Worm (Caenorhabditis elegans): ENCODE results near the gene prk-2.

prk-2 gene

DNA sequence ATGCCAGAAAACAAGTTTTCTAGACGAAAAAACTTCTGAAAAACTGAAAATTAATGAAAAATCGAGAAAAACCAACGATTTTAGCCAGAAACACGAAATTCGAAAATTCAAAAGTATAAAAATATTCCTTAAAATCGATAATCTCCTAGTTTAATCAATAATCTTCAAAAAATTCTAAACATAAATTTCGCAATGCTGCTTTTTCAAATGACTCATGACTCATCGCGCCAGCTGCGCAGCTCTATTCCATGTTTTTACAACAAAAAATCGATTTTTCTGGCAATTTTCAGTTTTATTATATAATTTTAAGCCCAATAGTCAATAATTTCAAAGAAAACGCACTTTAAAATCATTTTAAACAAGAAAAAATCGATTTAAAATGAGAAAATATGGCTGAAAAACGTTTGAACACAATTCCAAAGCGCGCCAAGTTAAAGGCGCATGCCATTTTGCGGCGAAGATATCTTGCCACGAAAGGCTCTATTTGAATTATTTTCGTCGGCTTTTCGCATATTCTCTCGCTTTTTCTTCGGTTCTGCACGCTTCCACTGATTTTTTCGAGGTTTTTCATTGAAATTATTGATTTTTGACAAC lies 26.0 kb upstream of the prk-2 start, which contains the start of gene cri-3:
cri-3 (plus strand) TSS at position 482 of the 594 bp plus-strand sequence.
- TF ChIP-seq unc-120 (tag; optimal IDR thresholded peaks at IDR 0.05; ENCODE audit: poor library complexity, severe bottlenecking), result peak; percentile 88
- no peak for TF ChIP-seq nhr-12 (tag; optimal IDR thresholded peaks at IDR 0.05)
- TF ChIP-seq tbx-8 (GFP tag; optimal IDR thresholded peaks at IDR 0.05), result no peak
- TF ChIP-seq nhr-76 (tag; optimal IDR thresholded peaks at IDR 0.05), result no peak
- peak; percentile 27 for TF ChIP-seq ces-1 (GFP tag; optimal IDR thresholded peaks at IDR 0.05)
- peak; percentile 20 for TF ChIP-seq ham-2 (GFP tag; optimal IDR thresholded peaks at IDR 0.05)
- TF ChIP-seq snpc-4 (tag; optimal IDR thresholded peaks at IDR 0.05), result no peak
- TF ChIP-seq pha-4 (tag; optimal IDR thresholded peaks at IDR 0.05), result no peak

DNA sequence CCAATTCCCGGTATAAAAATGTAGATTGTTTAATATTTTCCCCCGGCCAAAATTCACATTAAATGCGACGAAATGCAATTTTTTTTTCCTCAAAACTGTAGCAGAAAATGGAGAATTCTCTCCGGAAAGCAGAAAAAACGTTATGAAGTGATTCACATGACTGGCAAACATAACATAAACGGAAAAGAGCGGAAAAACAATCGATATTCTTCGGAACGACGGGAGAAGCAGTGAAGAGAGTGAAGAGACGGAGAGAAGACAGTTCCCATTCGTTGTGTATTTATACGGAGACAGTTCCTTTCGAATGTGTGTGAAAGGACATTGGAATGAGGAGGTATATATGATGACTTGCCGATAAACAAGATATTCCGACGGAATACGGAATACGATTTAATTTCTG lies 25.1 kb upstream of the prk-2 start:
- no peak for TF ChIP-seq zip-8 (tag; optimal IDR thresholded peaks at IDR 0.05)
- TF ChIP-seq elt-3 (tag; optimal IDR thresholded peaks at IDR 0.05), result no peak
- TF ChIP-seq ceh-39 (tag; optimal IDR thresholded peaks at IDR 0.05), result no peak
- TF ChIP-seq snpc-4 (tag; optimal IDR thresholded peaks at IDR 0.05), result no peak
- no peak for TF ChIP-seq nhr-76 (tag; optimal IDR thresholded peaks at IDR 0.05)
- no peak for TF ChIP-seq lsy-2 (tag; optimal IDR thresholded peaks at IDR 0.05)
- no peak for TF ChIP-seq mep-1 (tag; optimal IDR thresholded peaks at IDR 0.05)
- no peak for TF ChIP-seq mls-2 (tag; optimal IDR thresholded peaks at IDR 0.05)
- TF ChIP-seq pha-4 (tag; optimal IDR thresholded peaks at IDR 0.05), result no peak
- no peak for TF ChIP-seq drap-1 (GFP tag; optimal IDR thresholded peaks at IDR 0.05)

DNA sequence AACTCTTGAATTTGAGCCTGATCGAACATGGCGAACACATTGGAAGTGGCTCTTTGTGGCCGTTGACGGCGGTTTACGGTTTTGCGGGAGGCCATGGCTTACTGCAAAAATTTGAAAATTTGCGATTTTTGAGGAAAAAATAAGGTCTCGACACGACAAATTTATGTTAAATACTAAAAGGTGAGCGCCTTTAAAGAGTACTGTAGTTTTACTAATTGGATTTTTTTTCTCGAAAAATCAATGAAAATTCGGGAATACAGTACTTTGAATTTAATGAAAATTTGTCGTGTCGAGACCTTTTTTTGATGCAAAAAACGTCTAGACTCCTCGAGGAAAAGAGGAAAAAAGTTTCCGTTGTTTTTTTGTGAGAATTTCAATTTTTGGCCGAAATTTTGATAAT lies 23.7 kb upstream of the prk-2 start, which contains the start of gene mlc-4:
mlc-4 (minus strand) TSS at position 101 of the 400 bp plus-strand sequence.
- no peak for TF ChIP-seq hlh-1 (tag; optimal IDR thresholded peaks at IDR 0.05)
- TF ChIP-seq sptf-1 (tag; optimal IDR thresholded peaks at IDR 0.05), result no peak
- no peak for TF ChIP-seq snpc-4 (tag; optimal IDR thresholded peaks at IDR 0.05)
- no peak for TF ChIP-seq ceh-83 (GFP tag; optimal IDR thresholded peaks at IDR 0.05)
- TF ChIP-seq pha-4 (tag; optimal IDR thresholded peaks at IDR 0.05), result no peak
- TF ChIP-seq lin-32 (GFP tag; optimal IDR thresholded peaks at IDR 0.05), result no peak
- TF ChIP-seq sem-2 (GFP tag; optimal IDR thresholded peaks at IDR 0.05), result no peak
- TF ChIP-seq elt-1 (tag; optimal IDR thresholded peaks at IDR 0.05; ENCODE audit: borderline replicate concordance, insufficient read depth), result no peak
- TF ChIP-seq ceh-39 (tag; optimal IDR thresholded peaks at IDR 0.05), result no peak
- no peak for TF ChIP-seq unc-62 (GFP tag; optimal IDR thresholded peaks at IDR 0.05)
- TF ChIP-seq nhr-76 (tag; optimal IDR thresholded peaks at IDR 0.05), result no peak
- TF ChIP-seq lin-13 (tag; optimal IDR thresholded peaks at IDR 0.05), result no peak
- TF ChIP-seq mls-2 (tag; optimal IDR thresholded peaks at IDR 0.05), result no peak
- TF ChIP-seq blmp-1 (tag; optimal IDR thresholded peaks at IDR 0.05), result no peak

DNA sequence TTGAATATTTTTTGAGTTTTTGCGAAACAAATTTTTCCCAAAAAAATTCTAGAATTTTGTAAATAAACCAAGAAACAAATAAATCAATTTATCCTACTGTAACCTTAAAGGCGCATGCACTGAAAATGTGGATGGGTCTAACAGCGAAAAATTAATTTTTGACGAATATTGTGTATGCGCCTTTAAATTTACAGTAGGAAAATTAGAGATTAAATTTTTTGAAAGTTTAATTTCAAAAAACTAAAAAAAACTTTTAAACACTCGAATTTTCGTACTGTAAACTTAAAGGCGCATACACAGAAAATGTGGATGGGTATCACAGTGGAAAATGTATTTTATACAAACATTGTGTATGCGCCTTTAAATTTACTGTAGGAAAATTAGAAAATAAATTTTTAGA lies 20.1 kb upstream of the prk-2 start:
- TF ChIP-seq nhr-76 (tag; optimal IDR thresholded peaks at IDR 0.05), result no peak
- TF ChIP-seq cnd-1 (tag; optimal IDR thresholded peaks at IDR 0.05), result no peak
- TF ChIP-seq elt-1 (tag; optimal IDR thresholded peaks at IDR 0.05; ENCODE audit: borderline replicate concordance, insufficient read depth), result no peak
- TF ChIP-seq ceh-83 (GFP tag; optimal IDR thresholded peaks at IDR 0.05), result no peak

DNA sequence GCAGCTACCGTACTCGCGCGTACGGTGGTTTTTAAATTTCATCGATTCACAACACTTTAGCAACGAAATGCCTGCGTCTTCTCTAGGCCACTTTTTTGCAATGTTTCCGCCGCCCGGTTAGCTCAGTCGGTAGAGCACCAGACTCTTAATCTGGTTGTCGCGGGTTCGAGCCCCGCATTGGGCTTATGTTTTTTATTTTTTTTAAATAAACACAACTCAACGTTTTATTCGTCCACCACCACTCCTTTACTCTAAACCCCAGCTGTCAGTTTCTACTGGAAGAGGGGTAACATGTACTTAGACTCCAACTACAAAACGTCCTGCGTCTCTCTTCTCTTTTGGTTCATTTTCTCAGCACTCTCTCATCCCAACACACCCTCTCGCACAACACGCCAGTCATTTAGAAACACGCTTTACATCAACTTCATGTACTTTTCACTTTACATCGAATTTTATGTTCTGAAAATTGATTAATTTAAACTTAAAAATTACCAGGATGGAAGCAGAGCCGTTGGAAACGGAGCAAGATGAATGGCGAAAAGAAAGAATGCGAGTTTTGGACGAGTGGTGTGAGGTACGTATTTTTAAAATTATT lies 19.5 kb upstream of the prk-2 start, which contains the start of the genes elmd-1 and hecw-1:
elmd-1 (plus strand) TSS at position 494 of the 595 bp plus-strand sequence.
hecw-1 (minus strand) TSS at position 545 of the 595 bp plus-strand sequence.
- TF ChIP-seq unc-62 (GFP tag; optimal IDR thresholded peaks at IDR 0.05) (peak; percentile 48), ceh-83 (GFP tag; optimal IDR thresholded peaks at IDR 0.05) (no peak), unc-120 (tag; optimal IDR thresholded peaks at IDR 0.05; ENCODE audit: poor library complexity, severe bottlenecking) (peak; percentile 49), sptf-1 (tag; optimal IDR thresholded peaks at IDR 0.05) (peak; percentile 13), sem-2 (GFP tag; optimal IDR thresholded peaks at IDR 0.05) (peak; percentile 39), cnd-1 (tag; optimal IDR thresholded peaks at IDR 0.05) (peak; percentile 43), drap-1 (GFP tag; optimal IDR thresholded peaks at IDR 0.05) (peak; percentile 57), unc-39 (tag; optimal IDR thresholded peaks at IDR 0.05) (no peak), snpc-4 (tag; optimal IDR thresholded peaks at IDR 0.05) (no peak), ztf-11 (tag; optimal IDR thresholded peaks at IDR 0.05) (no peak), nhr-12 (tag; optimal IDR thresholded peaks at IDR 0.05) (no peak), mls-2 (tag; optimal IDR thresholded peaks at IDR 0.05) (peak; percentile 34)

DNA sequence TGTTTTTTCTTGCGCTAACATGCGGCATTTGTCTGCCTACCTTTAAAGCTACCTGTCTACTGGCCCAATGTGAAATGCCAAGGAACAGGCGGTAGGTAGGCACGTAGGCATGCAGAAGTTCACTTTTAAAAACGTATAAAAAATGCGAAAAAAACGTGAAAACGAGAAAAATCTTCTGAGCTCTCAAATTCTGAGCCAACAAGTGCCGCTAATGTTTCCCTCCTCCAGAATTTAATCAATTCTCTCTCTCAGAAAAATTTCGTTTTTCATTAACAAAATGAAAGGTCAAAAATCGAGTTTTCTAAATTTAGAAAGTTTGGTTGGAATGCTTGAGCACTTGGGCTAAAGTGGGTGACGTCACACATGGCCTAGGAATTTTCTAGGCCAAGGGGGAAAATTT lies 12.5 kb upstream of the prk-2 start:
- no peak for TF ChIP-seq M03D4.4 (tag; optimal IDR thresholded peaks at IDR 0.05)
- TF ChIP-seq blmp-1 (tag; optimal IDR thresholded peaks at IDR 0.05), result no peak
- no peak for TF ChIP-seq nhr-237 (tag; optimal IDR thresholded peaks at IDR 0.05)
- TF ChIP-seq ces-1 (GFP tag; optimal IDR thresholded peaks at IDR 0.05), result no peak
- no peak for TF ChIP-seq mep-1 (tag; optimal IDR thresholded peaks at IDR 0.05)
- TF ChIP-seq sem-2 (GFP tag; optimal IDR thresholded peaks at IDR 0.05), result no peak
- no peak for TF ChIP-seq ceh-43 (GFP tag; optimal IDR thresholded peaks at IDR 0.05)
- TF ChIP-seq nhr-2 (tag; optimal IDR thresholded peaks at IDR 0.05), result no peak
- TF ChIP-seq cnd-1 (tag; optimal IDR thresholded peaks at IDR 0.05), result no peak
- no peak for TF ChIP-seq unc-120 (tag; optimal IDR thresholded peaks at IDR 0.05; ENCODE audit: poor library complexity, severe bottlenecking)
- no peak for TF ChIP-seq hlh-1 (tag; optimal IDR thresholded peaks at IDR 0.05)
- TF ChIP-seq mls-2 (tag; optimal IDR thresholded peaks at IDR 0.05), result no peak
- no peak for TF ChIP-seq mab-5 (tag; optimal IDR thresholded peaks at IDR 0.05)
- no peak for TF ChIP-seq tbx-8 (GFP tag; optimal IDR thresholded peaks at IDR 0.05)
- no peak for TF ChIP-seq ham-2 (GFP tag; optimal IDR thresholded peaks at IDR 0.05)

Data from whole organism, mixed stage, embryonic.